Fruit fly (Drosophila melanogaster) whole organism, embryonic: ENCODE data around the gene CG14695.

ENCODE experiments used
- Bteb2 ChIP-seq: fragments of 200-800 bp; sonication (Bioruptor generic); optimal IDR thresholded peaks from 2 replicates; lab custom pipeline; 2016; ENCODE audit warnings: missing biosample characterization, missing genetic modification characterization
- CG15011 ChIP-seq: fragments of 200-800 bp; sonication (Bioruptor generic); optimal IDR thresholded peaks from 3 replicates; lab custom pipeline; 2018; ENCODE audit warnings: missing biosample characterization, mild to moderate bottlenecking, missing genetic modification characterization
- CG15073 ChIP-seq: fragments of 200-800 bp; sonication (Bioruptor generic); optimal IDR thresholded peaks from 2 replicates; lab custom pipeline; 2016; ENCODE audit warnings: missing biosample characterization, missing genetic modification characterization
- CG17361 ChIP-seq: fragments of 200-800 bp; sonication (Bioruptor generic); IDR thresholded peaks from 3 replicates; pipeline ENCODE4 v1.3.6; 2022; ENCODE audit warnings: missing biosample characterization, missing genetic modification characterization
- CG18599 ChIP-seq: fragments of 200-800 bp; sonication (Bioruptor generic); optimal IDR thresholded peaks from 3 replicates; lab custom pipeline; 2017; ENCODE audit warnings: missing biosample characterization, missing genetic modification characterization, mild to moderate bottlenecking, moderate library complexity, missing genetic modification reagents
- Optix ChIP-seq: fragments of 200-800 bp; sonication (Bioruptor generic); IDR thresholded peaks from 3 replicates; pipeline ENCODE4 v1.3.6; 2022; ENCODE audit warnings: missing biosample characterization, missing genetic modification characterization
- hth ChIP-seq: fragments of >200 bp; optimal IDR thresholded peaks from 2 replicates; lab custom pipeline; 2017; ENCODE audit warnings: inconsistent platforms
- pan ChIP-seq, 4 experiments: fragments of >200 bp in 3 of 4; fragments of 200-800 bp in 1 of 4; sonication (Bioruptor generic) in 1 of 4; optimal IDR thresholded peaks in 3 of 4; IDR thresholded peaks in 1 of 4; 2 replicates each; pipeline versions ENCODE4 v1.3.6 to Lab custom; 2017 to 2022; ENCODE audit warnings: missing biosample characterization in 2 of 4, missing genetic modification characterization in 2 of 4, mixed read lengths in 1 of 4
- rib ChIP-seq: fragments of 200-800 bp; sonication (Bioruptor generic); IDR thresholded peaks from 2 replicates; pipeline ENCODE4 v1.3.6; 2022; ENCODE audit warnings: missing biosample characterization, missing genetic modification characterization

- TF ChIP-seq hth (lab: Kevin White, UChicago) (no peak), CG15011 (no peak), CG15073 (GFP tag; lab: Kevin White, UChicago) (no peak), pan (optimal IDR thresholded peaks at IDR 0.05; lab: Kevin White, UChicago) (no peak), pan (GFP tag; optimal IDR thresholded peaks at IDR 0.05 in 1 of 2, IDR thresholded peaks at IDR 0.05 in 1 of 2) (no peak), Optix (no peak), CG17361 (no peak), Bteb2 (GFP tag; lab: Kevin White, UChicago) (no peak), rib (GFP tag; lab: Robert Waterston, UW) (no peak), CG18599 (GFP tag; lab: Kevin White, UChicago) (no peak)
Measured at dm6 chr3R:10834893-10835292, 44.2 kb downstream of the CG14695 start.
